Fruit fly (Drosophila melanogaster) whole organism, embryonic: Measurements from ENCODE around the gene HDAC3.
A peak's percentile ranks its signal among the peaks of the same experiment; 100 is the strongest.

ENCODE experiments used
- Bdp1 ChIP-seq: fragments of 200-800 bp; sonication (Bioruptor generic); optimal IDR thresholded peaks from 3 replicates; lab custom pipeline; 2016; ENCODE audit warnings: missing biosample characterization, missing genetic modification characterization
- Blimp-1 ChIP-seq: fragments of 200-800 bp; sonication (Bioruptor generic); optimal IDR thresholded peaks from 3 replicates; lab custom pipeline; 2018; ENCODE audit warnings: missing biosample characterization, missing genetic modification characterization, mild to moderate bottlenecking, moderate library complexity, missing genetic modification reagents
- CG1024 ChIP-seq: fragments of 200-800 bp; sonication (Bioruptor generic); IDR thresholded peaks from 2 replicates; pipeline ENCODE4 v1.3.6; 2022; ENCODE audit warnings: missing biosample characterization, missing genetic modification characterization
- CG10431 ChIP-seq: fragments of 200-800 bp; sonication (Bioruptor generic); optimal IDR thresholded peaks from 3 replicates; lab custom pipeline; 2018; ENCODE audit warnings: missing biosample characterization, mild to moderate bottlenecking, missing genetic modification characterization
- CG11085 ChIP-seq: fragments of 200-800 bp; sonication (Bioruptor generic); IDR thresholded peaks from 2 replicates; pipeline ENCODE4 v1.3.6; 2022; ENCODE audit warnings: missing biosample characterization, missing genetic modification characterization
- CG11093 ChIP-seq: fragments of 200-800 bp; sonication (Bioruptor generic); IDR thresholded peaks from 3 replicates; pipeline ENCODE4 v1.3.6; 2022; ENCODE audit warnings: missing biosample characterization, missing genetic modification characterization
- CG11504 ChIP-seq: fragments of 200-800 bp; sonication (Bioruptor generic); optimal IDR thresholded peaks from 3 replicates; lab custom pipeline; 2019; ENCODE audit warnings: missing biosample characterization, mild to moderate bottlenecking, missing genetic modification characterization, moderate library complexity
- CG12219 ChIP-seq: fragments of 200-800 bp; sonication (Bioruptor generic); optimal IDR thresholded peaks from 3 replicates; lab custom pipeline; 2018; ENCODE audit warnings: missing biosample characterization, mild to moderate bottlenecking, missing genetic modification characterization
- CG15011 ChIP-seq: fragments of 200-800 bp; sonication (Bioruptor generic); optimal IDR thresholded peaks from 3 replicates; lab custom pipeline; 2018; ENCODE audit warnings: missing biosample characterization, mild to moderate bottlenecking, missing genetic modification characterization
- CG18011 ChIP-seq: fragments of 200-800 bp; sonication (Bioruptor generic); optimal IDR thresholded peaks from 2 replicates; lab custom pipeline; 2017; ENCODE audit warnings: missing biosample characterization, missing genetic modification characterization, mild to moderate bottlenecking, moderate library complexity, missing genotype
- CG18619 ChIP-seq: fragments of 200-800 bp; sonication (Bioruptor generic); optimal IDR thresholded peaks from 3 replicates; lab custom pipeline; 2017; ENCODE audit warnings: missing biosample characterization, mild to moderate bottlenecking, missing genetic modification characterization
- CG2712 ChIP-seq: fragments of 200-800 bp; optimal IDR thresholded peaks from 3 replicates; lab custom pipeline; 2019; ENCODE audit warnings: missing biosample characterization, mild to moderate bottlenecking, missing genetic modification characterization, moderate library complexity
- CG34224 ChIP-seq: fragments of 200-800 bp; sonication (Bioruptor generic); IDR thresholded peaks from 3 replicates; pipeline ENCODE4 v1.3.6; 2022; ENCODE audit warnings: missing biosample characterization, missing genetic modification characterization; ENCODE audit not compliant: partially characterized antibody
- CG4820 ChIP-seq: fragments of 200-800 bp; sonication (Bioruptor generic); optimal IDR thresholded peaks from 3 replicates; lab custom pipeline; 2016; ENCODE audit warnings: missing biosample characterization, missing genetic modification characterization
- CG7928 ChIP-seq: fragments of 200-800 bp; sonication (Bioruptor generic); optimal IDR thresholded peaks from 2 replicates; lab custom pipeline; 2017; ENCODE audit warnings: missing biosample characterization, mild to moderate bottlenecking, missing genetic modification characterization
- CG8944 ChIP-seq: fragments of 200-800 bp; sonication (Bioruptor generic); optimal IDR thresholded peaks from 3 replicates; lab custom pipeline; 2016; ENCODE audit warnings: missing biosample characterization, missing genetic modification characterization
- CG9932 ChIP-seq: fragments of 200-800 bp; sonication (Bioruptor generic); IDR thresholded peaks from 2 replicates; pipeline ENCODE4 v1.3.6; 2022; ENCODE audit warnings: missing biosample characterization, missing genetic modification characterization
- Camta ChIP-seq: fragments of 200-800 bp; sonication (Bioruptor generic); optimal IDR thresholded peaks from 2 replicates; lab custom pipeline; 2016; ENCODE audit warnings: missing biosample characterization, missing genetic modification characterization
- Dbx ChIP-seq: fragments of 200-800 bp; sonication (Bioruptor generic); IDR thresholded peaks from 3 replicates; pipeline ENCODE4 v1.3.6; 2022; ENCODE audit warnings: missing biosample characterization, missing genetic modification characterization
- Dll ChIP-seq: fragments of 200-800 bp; sonication (Bioruptor generic); IDR thresholded peaks from 4 replicates; pipeline ENCODE4 v1.3.6; 2022; ENCODE audit warnings: missing biosample characterization, missing genetic modification characterization; ENCODE audit not compliant: partially characterized antibody
- E2f1 ChIP-seq: fragments of 200-800 bp; sonication (Bioruptor generic); IDR thresholded peaks from 2 replicates; pipeline ENCODE4 v1.3.6; 2022; ENCODE audit warnings: missing biosample characterization, missing genetic modification characterization
- Eip74EF ChIP-seq, 2 experiments: fragments of 200-800 bp in 1 of 2; fragments of >200 bp in 1 of 2; sonication (Bioruptor generic) in 1 of 2; optimal IDR thresholded peaks; 2 replicates each; lab custom pipeline; 2017 to 2019; ENCODE audit warnings: missing biosample characterization in 2 of 2, missing genetic modification characterization in 2 of 2, mild to moderate bottlenecking in 1 of 2, moderate library complexity in 1 of 2
- Elba2 ChIP-seq: fragments of 200-800 bp; sonication (Bioruptor generic); optimal IDR thresholded peaks from 3 replicates; lab custom pipeline; 2016; ENCODE audit warnings: missing biosample characterization, missing genetic modification characterization
- HHEX ChIP-seq: fragments of 200-800 bp; sonication (Bioruptor generic); optimal IDR thresholded peaks from 3 replicates; lab custom pipeline; 2017; ENCODE audit warnings: missing biosample characterization, mild to moderate bottlenecking, missing genetic modification characterization, missing genetic modification reagents
- HLH54F ChIP-seq: fragments of 200-800 bp; sonication (Bioruptor generic); optimal IDR thresholded peaks from 3 replicates; lab custom pipeline; 2016; ENCODE audit warnings: missing biosample characterization, missing genetic modification characterization
- HmgZ ChIP-seq: fragments of 200-800 bp; sonication (Bioruptor generic); optimal IDR thresholded peaks from 2 replicates; lab custom pipeline; 2018; ENCODE audit warnings: missing biosample characterization, mild to moderate bottlenecking, missing genetic modification characterization
- Mad ChIP-seq: fragments of 200-800 bp; sonication (Bioruptor generic); optimal IDR thresholded peaks from 2 replicates; lab custom pipeline; 2016; ENCODE audit warnings: missing biosample characterization, missing genetic modification characterization
- Optix ChIP-seq: fragments of 200-800 bp; sonication (Bioruptor generic); IDR thresholded peaks from 3 replicates; pipeline ENCODE4 v1.3.6; 2022; ENCODE audit warnings: missing biosample characterization, missing genetic modification characterization
- Sry-δ ChIP-seq: fragments of 200-800 bp; sonication (Bioruptor generic); optimal IDR thresholded peaks from 2 replicates; lab custom pipeline; 2016; ENCODE audit warnings: missing biosample characterization, missing genetic modification characterization
- Tbp ChIP-seq: fragments of >200 bp; optimal IDR thresholded peaks from 2 replicates; lab custom pipeline; 2018; ENCODE audit warnings: missing biosample characterization, missing genetic modification characterization
- bigmax ChIP-seq: fragments of 200-800 bp; sonication (Bioruptor generic); optimal IDR thresholded peaks from 2 replicates; lab custom pipeline; 2018; ENCODE audit warnings: missing biosample characterization, mild to moderate bottlenecking, missing genetic modification characterization
- br ChIP-seq: fragments of >200 bp; optimal IDR thresholded peaks from 2 replicates; lab custom pipeline; 2017
- fu2 ChIP-seq: fragments of 200-800 bp; sonication (Bioruptor generic); optimal IDR thresholded peaks from 2 replicates; lab custom pipeline; 2016; ENCODE audit warnings: missing biosample characterization, missing genetic modification characterization
- gsb-n ChIP-seq: fragments of 200-800 bp; sonication (Bioruptor generic); optimal IDR thresholded peaks from 3 replicates; lab custom pipeline; 2018; ENCODE audit warnings: missing biosample characterization, mild to moderate bottlenecking, missing genetic modification characterization
- ham ChIP-seq: fragments of 200-800 bp; sonication (Bioruptor generic); IDR thresholded peaks from 2 replicates; pipeline ENCODE4 v1.3.6; 2022; ENCODE audit warnings: missing biosample characterization, missing genetic modification characterization
- kni ChIP-seq: fragments of 200-800 bp; sonication (Bioruptor generic); optimal IDR thresholded peaks from 3 replicates; lab custom pipeline; 2017; ENCODE audit warnings: mild to moderate bottlenecking, missing biosample characterization, missing genetic modification reagents, missing genetic modification characterization
- knrl ChIP-seq: fragments of 200-800 bp; sonication (Bioruptor generic); IDR thresholded peaks from 3 replicates; pipeline ENCODE4 v1.3.6; 2022; ENCODE audit warnings: missing biosample characterization, missing genetic modification characterization; ENCODE audit not compliant: partially characterized antibody
- lab ChIP-seq: fragments of 200-800 bp; sonication (Bioruptor generic); optimal IDR thresholded peaks from 3 replicates; lab custom pipeline; 2017; ENCODE audit warnings: missing biosample characterization, missing genetic modification characterization, mild to moderate bottlenecking, moderate library complexity, missing genetic modification reagents
- lbe ChIP-seq: fragments of 200-800 bp; sonication (Bioruptor generic); optimal IDR thresholded peaks from 2 replicates; lab custom pipeline; 2016; ENCODE audit warnings: missing biosample characterization, mild to moderate bottlenecking, missing genetic modification characterization
- mld ChIP-seq: fragments of 200-800 bp; sonication (Bioruptor generic); IDR thresholded peaks from 3 replicates; pipeline ENCODE4 v1.3.6; 2022; ENCODE audit warnings: missing biosample characterization, missing genetic modification characterization; ENCODE audit not compliant: partially characterized antibody
- pum ChIP-seq: fragments of 200-800 bp; sonication (Bioruptor generic); optimal IDR thresholded peaks from 2 replicates; lab custom pipeline; 2016; ENCODE audit warnings: missing biosample characterization, missing genetic modification characterization
- run ChIP-seq: fragments of 200-800 bp; sonication (Bioruptor generic); optimal IDR thresholded peaks from 3 replicates; lab custom pipeline; 2018; ENCODE audit warnings: missing biosample characterization, mild to moderate bottlenecking, missing genetic modification characterization
- sima ChIP-seq: fragments of 200-800 bp; sonication (Bioruptor generic); optimal IDR thresholded peaks from 2 replicates; lab custom pipeline; 2016; ENCODE audit warnings: missing biosample characterization, missing genetic modification characterization
- sna ChIP-seq: fragments of 200-800 bp; sonication (Bioruptor generic); IDR thresholded peaks from 2 replicates; pipeline ENCODE4 v1.3.6; 2022; ENCODE audit warnings: missing biosample characterization, missing genetic modification characterization; ENCODE audit not compliant: partially characterized antibody
- so ChIP-seq: fragments of 200-800 bp; sonication (Bioruptor generic); IDR thresholded peaks from 3 replicates; pipeline ENCODE4 v1.3.6; 2022; ENCODE audit warnings: missing biosample characterization, missing genetic modification characterization
- tup ChIP-seq: fragments of 200-800 bp; sonication (Bioruptor generic); optimal IDR thresholded peaks from 2 replicates; lab custom pipeline; 2016; ENCODE audit warnings: missing biosample characterization, mild to moderate bottlenecking, missing genetic modification characterization, moderate library complexity
- tx ChIP-seq: fragments of 200-800 bp; sonication (Bioruptor generic); optimal IDR thresholded peaks from 2 replicates; lab custom pipeline; 2016; ENCODE audit warnings: missing biosample characterization, missing genetic modification characterization
- unc-4 ChIP-seq: fragments of 200-800 bp; sonication (Bioruptor generic); IDR thresholded peaks from 2 replicates; pipeline ENCODE4 v1.3.6; 2022; ENCODE audit warnings: missing biosample characterization, missing genetic modification characterization; ENCODE audit not compliant: partially characterized antibody
- unpg ChIP-seq: fragments of 200-800 bp; sonication (Bioruptor generic); optimal IDR thresholded peaks from 3 replicates; lab custom pipeline; 2018; ENCODE audit warnings: missing biosample characterization, mild to moderate bottlenecking, missing genetic modification characterization, moderate library complexity
- vnd ChIP-seq: fragments of 200-800 bp; sonication (Bioruptor generic); IDR thresholded peaks from 3 replicates; pipeline ENCODE4 v1.3.6; 2022; ENCODE audit warnings: missing biosample characterization, missing genetic modification characterization; ENCODE audit not compliant: partially characterized antibody

The HDAC3 gene

dm6 chr3R:5483488-5484109 is 9.2 kb upstream of the HDAC3 start, which contains the start of gene ksr (continued):
- TF ChIP-seq sna (GFP tag; lab: Robert Waterston, UW): peak; percentile 14; the same call in 1 of the 2 replicates
- TF ChIP-seq lab (GFP tag; lab: Kevin White, UChicago): no peak
- no peak for TF ChIP-seq HHEX (GFP tag; lab: Kevin White, UChicago)
- no peak for TF ChIP-seq br (lab: Kevin White, UChicago)
- TF ChIP-seq knrl (GFP tag; lab: Robert Waterston, UW): no peak
- no peak for TF ChIP-seq fu2 (GFP tag; lab: Kevin White, UChicago)
- no peak for TF ChIP-seq CG34224 (GFP tag; lab: Robert Waterston, UW)
- TF ChIP-seq tx: no peak
- no peak for TF ChIP-seq Dbx (GFP tag; lab: Robert Waterston, UW)
- no peak for TF ChIP-seq gsb-n
- TF ChIP-seq CG8944: no peak
- no peak for TF ChIP-seq vnd (GFP tag; lab: Robert Waterston, UW)
- no peak for TF ChIP-seq CG10431
- no peak for TF ChIP-seq unpg (GFP tag; lab: Kevin White, UChicago)
- no peak for TF ChIP-seq HLH54F (GFP tag; lab: Kevin White, UChicago)
- TF ChIP-seq Camta (GFP tag; lab: Kevin White, UChicago): no peak
- TF ChIP-seq CG18011 (GFP tag; lab: Kevin White, UChicago): no peak
- TF ChIP-seq Dll: 0 out of 4 replicates have a peak, but pooled peaks have one; percentile 18
- TF ChIP-seq run: no peak
- no peak for TF ChIP-seq Optix (GFP tag; lab: Robert Waterston, UW)
- TF ChIP-seq HmgZ (tag; lab: Kevin White, UChicago): no peak
- TF ChIP-seq pum: no peak
- TF ChIP-seq Eip74EF (GFP tag; optimal IDR thresholded peaks at IDR 0.05; lab: Kevin White, UChicago): no peak
- TF ChIP-seq CG1024 (GFP tag; lab: Robert Waterston, UW): no peak
- TF ChIP-seq CG11085 (GFP tag; lab: Robert Waterston, UW): no peak
- TF ChIP-seq CG11504 (tag; lab: Kevin White, UChicago): no peak
- TF ChIP-seq Sry-δ (GFP tag; lab: Kevin White, UChicago): no peak
- TF ChIP-seq Tbp (GFP tag; lab: Kevin White, UChicago): no peak
- no peak for TF ChIP-seq so (GFP tag; lab: Robert Waterston, UW)
- TF ChIP-seq tup (GFP tag; lab: Kevin White, UChicago): no peak
- TF ChIP-seq unc-4 (GFP tag; lab: Robert Waterston, UW): no peak
- no peak for TF ChIP-seq CG15011
- TF ChIP-seq CG18619: no peak
- no peak for TF ChIP-seq bigmax
- TF ChIP-seq CG2712 (tag; lab: Kevin White, UChicago): peak; percentile 68
- no peak for TF ChIP-seq CG7928 (GFP tag; lab: Kevin White, UChicago)
- TF ChIP-seq Blimp-1 (GFP tag; lab: Kevin White, UChicago): no peak
- no peak for TF ChIP-seq lbe
- TF ChIP-seq CG9932 (GFP tag; lab: Robert Waterston, UW): peak; percentile 19; the same call in 1 of the 2 replicates
- no peak for TF ChIP-seq Mad (GFP tag; lab: Kevin White, UChicago)
- no peak for TF ChIP-seq Bdp1
- no peak for TF ChIP-seq mld
- no peak for TF ChIP-seq kni
- TF ChIP-seq CG12219: no peak
- TF ChIP-seq Elba2: no peak
- TF ChIP-seq ham (GFP tag; lab: Robert Waterston, UW): no peak
- TF ChIP-seq E2f1 (GFP tag; lab: Robert Waterston, UW): no peak
- TF ChIP-seq CG4820 (GFP tag; lab: Kevin White, UChicago): no peak
- no peak for TF ChIP-seq CG11093
- TF ChIP-seq sima (GFP tag; lab: Kevin White, UChicago): no peak
